Worm (Caenorhabditis elegans): Measurements from ENCODE around the gene sups-1.

ce11 chrX:5987910-5988309 is 16.0 kb upstream of the sups-1 start:
- TF ChIP-seq ceh-82 (tag; optimal IDR thresholded peaks at IDR 0.05) (no peak), unc-55 (GFP tag; optimal IDR thresholded peaks at IDR 0.05) (no peak), ztf-11 (tag; optimal IDR thresholded peaks at IDR 0.05) (no peak), nhr-6 (tag; optimal IDR thresholded peaks at IDR 0.05) (no peak)

Measured in whole organism, L2 larva.